Worm (Caenorhabditis elegans): ENCODE data around the gene Y97E10AR.3.

Y97E10AR.3 gene

DNA sequence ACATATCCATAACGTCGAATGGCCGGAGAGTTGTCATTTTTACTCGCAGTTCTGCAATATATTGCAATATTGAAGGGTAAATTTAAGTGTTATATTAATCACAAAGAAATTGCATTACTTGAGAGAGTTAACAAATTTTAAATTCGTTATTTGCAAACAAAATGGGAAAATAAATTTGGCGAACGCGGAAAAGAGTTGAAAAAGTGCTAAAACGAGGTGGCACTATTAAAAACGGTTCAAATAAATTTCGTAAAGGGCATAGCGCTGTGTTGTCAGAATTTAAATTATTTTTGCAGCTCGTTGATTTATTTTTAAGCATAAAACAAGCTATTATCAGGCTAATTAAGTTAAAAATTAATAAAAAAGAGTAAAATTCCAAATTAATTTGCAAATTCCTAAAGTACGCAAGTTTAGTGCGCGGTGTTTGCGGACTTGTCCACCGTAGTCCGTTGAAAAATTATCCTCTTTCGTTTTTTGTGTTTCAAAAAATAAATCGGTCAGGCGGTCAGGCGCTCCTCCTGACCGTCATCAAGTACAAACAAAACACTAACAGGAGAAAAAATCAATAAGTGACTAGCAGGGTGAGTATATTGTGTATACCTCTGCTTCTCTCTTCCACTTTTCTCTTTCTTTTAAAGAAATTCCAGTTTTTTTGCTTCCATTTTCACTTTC, 23.8 kb downstream of the Y97E10AR.3 start, which contains the start of the genes natb-1 and abhd-12:
Gene natb-1, minus strand, starts transcription at position 51 of the 672 bp plus-strand sequence.
Gene abhd-12, plus strand, starts transcription at position 499 of the 672 bp plus-strand sequence.
- TF ChIP-seq pes-1 (GFP tag; IDR thresholded peaks at IDR 0.05) (no peak), sea-1 (GFP tag; conservative IDR thresholded peaks at IDR 0.05) (no peak), hnd-1 (tag; optimal IDR thresholded peaks at IDR 0.05) (no peak), B0310.2 (tag; optimal IDR thresholded peaks at IDR 0.05) (no peak), hmbx-1 (tag; optimal IDR thresholded peaks at IDR 0.05) (no peak), scrt-1 (GFP tag; IDR thresholded peaks at IDR 0.05) (no peak), ceh-36 (tag; optimal IDR thresholded peaks at IDR 0.05) (no peak)

DNA sequence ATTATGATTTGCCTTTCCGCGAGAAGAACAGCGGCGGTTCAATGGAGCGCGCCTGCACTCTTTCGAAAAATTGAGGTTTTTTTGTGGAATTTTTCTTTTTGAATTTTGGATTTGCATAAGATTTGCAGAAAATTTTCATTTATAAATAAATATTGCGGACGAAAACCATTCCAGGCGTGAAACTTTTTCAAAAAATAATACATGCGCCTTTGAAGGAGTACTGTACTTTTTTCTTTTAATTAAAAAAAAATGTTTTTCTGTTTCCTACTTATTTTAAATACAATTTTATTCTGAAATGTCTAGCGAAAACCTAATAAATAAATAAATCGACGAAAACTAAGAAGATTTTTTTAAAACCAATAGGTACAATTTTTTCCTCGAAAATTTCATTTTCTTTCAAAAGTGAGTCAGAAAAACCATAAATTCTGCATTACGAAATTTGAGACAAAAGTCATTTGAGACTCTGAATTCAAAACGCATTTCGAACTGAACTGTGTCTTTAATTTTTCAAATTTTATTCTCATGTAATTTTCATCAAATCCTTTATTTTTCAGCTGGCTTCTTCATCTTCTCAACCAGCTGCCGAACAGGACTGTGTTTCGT, 26.2 kb downstream of the Y97E10AR.3 start, which contains the start of gene F26D11.1:
Gene F26D11.1, plus strand, starts transcription at position 553 of the 603 bp plus-strand sequence.
- TF ChIP-seq ceh-13 (GFP tag; optimal IDR thresholded peaks at IDR 0.05) (no peak), hmg-4 (GFP tag; optimal IDR thresholded peaks at IDR 0.05) (no peak), flt-1 (GFP tag; IDR thresholded peaks at IDR 0.05) (no peak), hmbx-1 (tag; optimal IDR thresholded peaks at IDR 0.05) (no peak), tbx-11 (GFP tag; IDR thresholded peaks at IDR 0.05) (no peak), ceh-36 (tag; optimal IDR thresholded peaks at IDR 0.05) (no peak), ets-7 (tag; optimal IDR thresholded peaks at IDR 0.05) (no peak)

DNA sequence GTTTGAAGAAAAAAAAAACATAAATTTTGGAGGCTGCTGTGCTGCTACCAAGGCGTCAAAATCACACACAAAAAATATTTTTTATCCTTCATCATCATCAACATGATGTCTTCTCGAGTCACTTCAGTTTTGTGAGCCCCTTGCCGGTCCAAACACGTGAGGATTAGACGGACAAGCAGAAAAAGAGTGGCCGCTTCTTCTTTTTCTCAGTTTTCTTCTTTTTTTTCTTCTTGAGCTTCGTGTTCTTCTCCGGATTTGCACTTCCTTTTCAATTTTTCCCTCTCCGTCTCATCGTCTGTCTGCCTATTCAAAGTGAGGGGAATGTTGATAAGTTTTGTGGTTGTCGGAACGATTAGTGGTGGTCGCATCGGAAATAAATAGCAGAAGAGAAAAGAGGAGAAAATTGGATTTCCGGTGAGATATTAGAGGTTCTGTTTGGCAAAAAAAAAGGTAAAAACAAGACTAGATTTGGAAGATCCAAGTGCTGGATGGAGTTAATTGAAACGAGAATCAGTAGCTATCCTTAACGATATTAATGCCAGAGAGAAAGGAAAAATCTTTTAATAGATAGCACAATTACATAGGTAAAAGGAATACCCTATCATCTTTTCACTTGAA, 26.8 kb downstream of the Y97E10AR.3 start:
- TF ChIP-seq F13C5.2 (tag; optimal IDR thresholded peaks at IDR 0.05) (no peak), ceh-13 (GFP tag; optimal IDR thresholded peaks at IDR 0.05) (no peak), hmg-4 (GFP tag; optimal IDR thresholded peaks at IDR 0.05) (no peak), ceh-36 (tag; optimal IDR thresholded peaks at IDR 0.05) (no peak), hnd-1 (tag; optimal IDR thresholded peaks at IDR 0.05) (no peak)

DNA sequence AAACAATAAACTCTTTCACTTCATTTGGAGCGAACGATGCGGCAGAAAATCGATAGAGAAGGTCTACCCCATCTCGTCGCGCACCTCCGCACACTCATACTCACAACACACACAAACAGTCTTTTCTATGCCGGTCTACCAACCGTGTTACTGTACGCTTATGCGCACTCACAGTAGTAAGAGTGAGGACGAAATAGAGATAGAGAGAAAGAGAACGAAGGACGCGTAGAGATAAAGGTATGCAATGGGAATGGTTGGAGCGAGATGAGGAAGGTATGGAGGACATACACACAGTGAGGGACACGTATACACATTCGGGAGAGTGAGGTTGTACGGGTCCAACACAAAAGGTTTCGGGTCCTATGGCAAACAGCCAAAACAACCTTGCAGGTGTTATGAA, 28.5 kb downstream of the Y97E10AR.3 start:
- peak; percentile 40; the same call in 1 of the 2 replicates for TF ChIP-seq sea-1 (GFP tag; conservative IDR thresholded peaks at IDR 0.05)
- TF ChIP-seq ama-1 (optimal IDR thresholded peaks at IDR 0.05), result no peak
- TF ChIP-seq hmg-4 (GFP tag; optimal IDR thresholded peaks at IDR 0.05), result peak; percentile 87
- TF ChIP-seq aly-1 (tag; optimal IDR thresholded peaks at IDR 0.05), result no peak
- TF ChIP-seq ets-7 (tag; optimal IDR thresholded peaks at IDR 0.05), result no peak
- no peak for TF ChIP-seq tbx-11 (GFP tag; IDR thresholded peaks at IDR 0.05)
- no peak for TF ChIP-seq hmbx-1 (tag; optimal IDR thresholded peaks at IDR 0.05)
- no peak for TF ChIP-seq hnd-1 (tag; optimal IDR thresholded peaks at IDR 0.05)
- TF ChIP-seq ceh-36 (tag; optimal IDR thresholded peaks at IDR 0.05), result peak; percentile 17
- no peak for TF ChIP-seq ceh-13 (GFP tag; optimal IDR thresholded peaks at IDR 0.05)
- no peak for TF ChIP-seq tbx-37 (GFP tag; conservative IDR thresholded peaks at IDR 0.05)
- TF ChIP-seq F13C5.2 (tag; optimal IDR thresholded peaks at IDR 0.05), result peak; percentile 38
- no peak for TF ChIP-seq scrt-1 (GFP tag; IDR thresholded peaks at IDR 0.05)
- TF ChIP-seq tra-4 (tag; optimal IDR thresholded peaks at IDR 0.05), result no peak
- TF ChIP-seq flt-1 (GFP tag; IDR thresholded peaks at IDR 0.05), result no peak
- TF ChIP-seq B0310.2 (tag; optimal IDR thresholded peaks at IDR 0.05), result peak; percentile 74

DNA sequence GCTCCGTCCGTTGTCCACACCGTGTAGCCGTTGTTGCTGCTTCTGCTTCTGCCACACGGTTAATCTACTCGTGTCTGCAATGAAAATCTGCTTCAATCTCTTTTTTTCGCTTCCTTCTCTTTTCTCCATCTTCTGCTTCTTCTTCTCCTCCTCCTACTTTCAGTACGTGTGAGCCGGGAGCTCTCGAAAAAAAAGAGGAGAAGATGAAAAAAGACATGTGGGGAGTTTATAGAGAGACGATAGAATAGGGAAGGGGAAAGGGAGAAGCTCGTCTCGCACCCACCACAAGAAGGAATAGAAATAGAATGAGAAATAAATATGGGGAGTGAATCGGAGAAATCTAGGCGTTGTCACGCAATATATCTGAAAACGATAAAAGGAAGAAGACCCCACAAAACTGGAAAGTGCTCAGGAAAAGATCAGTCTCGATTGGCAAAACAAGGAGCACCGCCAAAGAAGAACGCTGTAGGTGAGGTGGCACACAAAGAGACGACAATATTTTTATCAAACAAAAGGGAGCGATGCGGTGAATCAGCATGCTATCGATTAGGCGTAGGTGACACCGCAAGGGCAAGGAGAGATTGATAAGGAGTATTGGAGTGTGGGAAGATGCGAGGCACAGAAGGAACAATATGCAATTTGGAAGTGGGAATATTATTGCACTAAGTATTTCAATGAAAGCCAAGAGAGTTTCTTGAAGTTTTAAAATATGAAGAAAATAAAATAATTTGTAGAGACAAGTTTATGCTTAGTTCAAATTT, 29.4 kb downstream of the Y97E10AR.3 start, which contains the start of gene let-413:
Gene let-413, minus strand, starts transcription at position 76 of the 761 bp plus-strand sequence.
- peak; percentile 21 for TF ChIP-seq aly-1 (tag; optimal IDR thresholded peaks at IDR 0.05)
- no peak for TF ChIP-seq hmbx-1 (tag; optimal IDR thresholded peaks at IDR 0.05)

DNA sequence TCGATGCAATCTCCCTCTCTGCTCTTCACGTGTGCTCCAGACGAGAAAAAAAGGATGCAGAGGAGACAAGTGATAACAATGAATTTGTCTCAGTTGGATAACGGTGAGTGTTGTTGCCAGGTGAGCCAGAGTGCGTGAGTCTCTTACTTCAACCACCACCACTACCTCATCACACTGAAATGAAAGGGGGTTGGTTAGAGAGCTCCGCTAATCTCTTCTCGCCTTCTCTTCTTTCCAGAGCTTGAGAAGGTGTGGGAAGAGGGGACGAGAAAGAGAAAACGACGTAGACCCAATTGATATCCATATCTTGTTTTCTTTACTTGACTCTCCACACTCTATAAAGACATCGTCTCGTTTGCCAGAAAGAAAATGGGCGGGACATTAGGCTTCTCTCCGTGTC, 35.9 kb downstream of the Y97E10AR.3 start:
- TF ChIP-seq flt-1 (GFP tag; IDR thresholded peaks at IDR 0.05), result no peak
- TF ChIP-seq ama-1 (optimal IDR thresholded peaks at IDR 0.05), result no peak
- no peak for TF ChIP-seq ets-7 (tag; optimal IDR thresholded peaks at IDR 0.05)
- TF ChIP-seq scrt-1 (GFP tag; IDR thresholded peaks at IDR 0.05), result no peak
- TF ChIP-seq hnd-1 (tag; optimal IDR thresholded peaks at IDR 0.05), result no peak
- no peak for TF ChIP-seq sea-1 (GFP tag; conservative IDR thresholded peaks at IDR 0.05)
- no peak for TF ChIP-seq hmg-4 (GFP tag; optimal IDR thresholded peaks at IDR 0.05)
- no peak for TF ChIP-seq hmbx-1 (tag; optimal IDR thresholded peaks at IDR 0.05)
- no peak for TF ChIP-seq tra-4 (tag; optimal IDR thresholded peaks at IDR 0.05)
- TF ChIP-seq pes-1 (GFP tag; IDR thresholded peaks at IDR 0.05), result no peak
- no peak for TF ChIP-seq F13C5.2 (tag; optimal IDR thresholded peaks at IDR 0.05)
- TF ChIP-seq ceh-36 (tag; optimal IDR thresholded peaks at IDR 0.05), result no peak
- no peak for TF ChIP-seq tbx-37 (GFP tag; conservative IDR thresholded peaks at IDR 0.05)
- no peak for TF ChIP-seq B0310.2 (tag; optimal IDR thresholded peaks at IDR 0.05)
- TF ChIP-seq tbx-11 (GFP tag; IDR thresholded peaks at IDR 0.05), result no peak
- no peak for TF ChIP-seq aly-1 (tag; optimal IDR thresholded peaks at IDR 0.05)
- TF ChIP-seq ceh-13 (GFP tag; optimal IDR thresholded peaks at IDR 0.05), result no peak

DNA sequence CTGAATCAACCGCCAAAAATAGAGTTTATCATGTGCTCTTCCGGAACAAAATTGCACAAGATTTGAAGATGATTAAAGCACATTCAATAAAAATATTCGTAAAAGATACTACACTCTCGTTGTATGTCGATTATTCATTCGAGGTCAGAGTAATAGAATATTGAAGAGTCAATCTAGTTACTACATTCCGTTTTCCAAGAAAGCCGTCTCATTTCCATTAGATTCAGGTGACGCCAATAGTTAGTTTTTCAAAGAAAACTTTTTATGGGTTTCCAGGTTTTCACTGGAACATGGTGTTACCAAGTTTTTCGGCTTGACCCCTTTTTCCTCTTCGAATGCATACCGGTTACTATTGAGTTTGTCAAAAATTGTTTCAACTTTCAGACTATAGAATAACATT, 36.8 kb downstream of the Y97E10AR.3 start:
- TF ChIP-seq B0310.2 (tag; optimal IDR thresholded peaks at IDR 0.05) (no peak), hmg-4 (GFP tag; optimal IDR thresholded peaks at IDR 0.05) (no peak), tbx-37 (GFP tag; conservative IDR thresholded peaks at IDR 0.05) (no peak), hnd-1 (tag; optimal IDR thresholded peaks at IDR 0.05) (no peak), hmbx-1 (tag; optimal IDR thresholded peaks at IDR 0.05) (no peak), ama-1 (optimal IDR thresholded peaks at IDR 0.05) (no peak), ceh-36 (tag; optimal IDR thresholded peaks at IDR 0.05) (no peak), ets-7 (tag; optimal IDR thresholded peaks at IDR 0.05) (no peak), tra-4 (tag; optimal IDR thresholded peaks at IDR 0.05) (no peak), sea-1 (GFP tag; conservative IDR thresholded peaks at IDR 0.05) (no peak), tbx-11 (GFP tag; IDR thresholded peaks at IDR 0.05) (no peak), flt-1 (GFP tag; IDR thresholded peaks at IDR 0.05) (no peak)
